Worm (Caenorhabditis elegans) whole organism, mixed stage, embryonic: ENCODE data around the gene des-2.

Experiments used
- bed-3 ChIP-seq: fragments of 200-800 bp; sonication (Bioruptor generic); optimal IDR thresholded peaks from 3 replicates; lab custom pipeline; 2018; ENCODE audit warnings: mild to moderate bottlenecking, missing genetic modification characterization, moderate library complexity, missing compliant biosample characterization
- cnd-1 ChIP-seq: fragments of 200-800 bp; sonication (Bioruptor generic); optimal IDR thresholded peaks from 2 replicates; lab custom pipeline; 2018; ENCODE audit warnings: mild to moderate bottlenecking, missing genetic modification characterization, missing compliant biosample characterization
- lsy-2 ChIP-seq: fragments of 150-350 bp; optimal IDR thresholded peaks from 2 replicates; lab custom pipeline; 2014; ENCODE audit warnings: missing biosample characterization, missing genetic modification characterization
- mab-5 ChIP-seq: fragments of 150-350 bp; optimal IDR thresholded peaks from 2 replicates; lab custom pipeline; 2014; ENCODE audit warnings: missing biosample characterization, missing genetic modification characterization
- nhr-12 ChIP-seq: fragments of 150-350 bp; optimal IDR thresholded peaks from 2 replicates; lab custom pipeline; 2014; ENCODE audit warnings: missing biosample characterization, missing genetic modification characterization
- nhr-28 ChIP-seq: fragments of 150-350 bp; optimal IDR thresholded peaks from 2 replicates; lab custom pipeline; 2014; ENCODE audit warnings: missing biosample characterization, missing genetic modification characterization
- pha-4 ChIP-seq: fragments of 150-350 bp; optimal IDR thresholded peaks from 2 replicates; lab custom pipeline; 2018; ENCODE audit warnings: missing biosample characterization, missing genetic modification reagents, missing genetic modification characterization
- tbx-8 ChIP-seq: fragments of 200-800 bp; sonication (Bioruptor generic); optimal IDR thresholded peaks from 2 replicates; lab custom pipeline; 2018; ENCODE audit warnings: mild to moderate bottlenecking, missing genetic modification characterization, moderate library complexity, missing compliant biosample characterization
- unc-39 ChIP-seq: fragments of 150-350 bp; optimal IDR thresholded peaks from 2 replicates; lab custom pipeline; 2014; ENCODE audit warnings: missing biosample characterization, missing genetic modification characterization
- ztf-11 ChIP-seq: fragments of 150-350 bp; optimal IDR thresholded peaks from 2 replicates; lab custom pipeline; 2014; ENCODE audit warnings: missing biosample characterization, missing genetic modification characterization

DNA sequence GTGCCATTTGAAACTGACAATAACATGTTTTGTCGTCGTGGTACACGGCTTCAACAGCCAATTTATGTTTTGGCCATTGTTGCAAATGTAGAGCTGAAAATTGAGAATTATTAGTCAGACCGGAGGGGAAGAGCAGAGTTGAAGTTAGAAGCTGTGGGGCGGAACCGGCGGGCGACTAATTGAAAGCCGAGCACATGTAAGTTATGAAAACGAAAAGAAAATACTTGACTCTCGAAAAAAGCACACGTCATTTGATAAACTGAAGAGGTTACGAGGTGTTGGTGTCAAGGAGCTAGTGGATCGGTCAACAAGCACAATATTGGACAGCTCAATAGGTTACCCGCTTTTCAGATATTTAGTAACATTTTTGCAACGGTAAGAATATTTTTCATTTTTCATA lies 55.4 kb downstream of the des-2 start, which contains the start of gene dop-5:
- TF ChIP-seq unc-39 (tag; lab: Kevin White, UChicago) (no peak), pha-4 (tag; lab: Kevin White, UChicago) (no peak), ztf-11 (tag; lab: Kevin White, UChicago) (no peak), nhr-12 (tag; lab: Kevin White, UChicago) (no peak), cnd-1 (tag; lab: Kevin White, UChicago) (no peak), lsy-2 (tag; lab: Kevin White, UChicago) (no peak), tbx-8 (GFP tag; lab: Kevin White, UChicago) (no peak), bed-3 (GFP tag; lab: Kevin White, UChicago) (no peak), nhr-28 (tag; lab: Kevin White, UChicago) (no peak), mab-5 (tag; lab: Kevin White, UChicago) (no peak)
